Fruit fly (Drosophila melanogaster) S2 (cell line): ENCODE results near the gene AOX4.

Experiments used
- CG8478 ChIP-seq: fragments of >200 bp; optimal IDR thresholded peaks from 2 replicates; lab custom pipeline; 2018
- CTCF ChIP-seq, 2 experiments: fragments of >200 bp; optimal IDR thresholded peaks; 2 replicates each; lab custom pipeline; 2018

- TF ChIP-seq CTCF (optimal IDR thresholded peaks at IDR 0.05; lab: Kevin White, UChicago): no peak
- TF ChIP-seq CG8478 (lab: Kevin White, UChicago): no peak
These were observed 47.5 kb upstream of the AOX4 start for dm6 chr3R:15600138-15600537.
